Worm (Caenorhabditis elegans) whole organism, L1 larva: ENCODE data around the gene ptr-9.
A peak's percentile ranks its signal among the peaks of the same experiment; 100 is the strongest.

Experiments used
- C04F5.9 ChIP-seq: sonication (generic microtip); optimal IDR thresholded peaks from 2 replicates; lab custom pipeline; 2016; ENCODE audit warnings: missing genetic modification characterization, missing compliant biosample characterization
- C16A3.4 ChIP-seq: fragments of 150-350 bp; optimal IDR thresholded peaks from 2 replicates; lab custom pipeline; 2014; ENCODE audit warnings: missing biosample characterization, missing genetic modification characterization
- C34B4.2 ChIP-seq: sonication (generic microtip); optimal IDR thresholded peaks from 2 replicates; lab custom pipeline; 2017; ENCODE audit warnings: mild to moderate bottlenecking, missing genetic modification characterization, missing compliant biosample characterization
- aha-1 ChIP-seq: fragments of 150-350 bp; optimal IDR thresholded peaks from 2 replicates; lab custom pipeline; 2014; ENCODE audit warnings: missing biosample characterization, missing genetic modification characterization
- aly-2 ChIP-seq: fragments of 150-350 bp; optimal IDR thresholded peaks from 2 replicates; lab custom pipeline; 2014; ENCODE audit warnings: missing biosample characterization, missing genetic modification characterization
- ama-1 ChIP-seq: fragments of 150-350 bp; optimal IDR thresholded peaks from 2 replicates; lab custom pipeline; 2014
- blmp-1 ChIP-seq: fragments of 150-350 bp; optimal IDR thresholded peaks from 2 replicates; lab custom pipeline; 2014; ENCODE audit warnings: missing biosample characterization, missing genetic modification characterization
- ceh-63 ChIP-seq: fragments of 200-800 bp; sonication (Bioruptor generic); optimal IDR thresholded peaks from 2 replicates; lab custom pipeline; 2018; ENCODE audit warnings: mild to moderate bottlenecking, missing genetic modification characterization, missing compliant biosample characterization
- ceh-8 ChIP-seq: fragments of 200-800 bp; sonication (Bioruptor generic); optimal IDR thresholded peaks from 2 replicates; lab custom pipeline; 2018; ENCODE audit warnings: mild to moderate bottlenecking, missing genetic modification characterization, moderate library complexity, missing compliant biosample characterization
- ceh-82 ChIP-seq, 3 experiments: fragments of 150-350 bp in 1 of 3; sonication (generic microtip) in 2 of 3; optimal IDR thresholded peaks; 2 replicates each; lab custom pipeline; 2014 to 2017; ENCODE audit warnings: missing biosample characterization in 3 of 3, missing genetic modification characterization in 3 of 3
- ces-1 ChIP-seq: fragments of 150-350 bp; optimal IDR thresholded peaks from 2 replicates; lab custom pipeline; 2014; ENCODE audit warnings: missing biosample characterization, missing genetic modification reagents, missing genetic modification characterization
- dpl-1 ChIP-seq, 3 experiments: fragments of 150-350 bp in 2 of 3; sonication (generic microtip) in 1 of 3; optimal IDR thresholded peaks; 2 replicates each; lab custom pipeline; 2014 to 2017; ENCODE audit warnings: missing biosample characterization in 3 of 3, missing genetic modification characterization in 3 of 3, missing genetic modification reagents in 3 of 3
- efl-1 ChIP-seq, 4 experiments: fragments of 150-350 bp; optimal IDR thresholded peaks in 3 of 4; peaks in 1 of 4; 1 replicate in 1 of 4; 2 replicates in 3 of 4; lab custom pipeline; 2014; ENCODE audit warnings: missing biosample characterization in 2 of 4, missing genetic modification characterization in 2 of 4, missing genetic modification reagents in 2 of 4
- egl-27 ChIP-seq, 2 experiments: fragments of 150-350 bp in 1 of 2; sonication (generic microtip); optimal IDR thresholded peaks; 3 replicates each; lab custom pipeline; 2017 to 2018; ENCODE audit warnings: missing biosample characterization in 2 of 2, missing genetic modification characterization in 2 of 2, missing genetic modification reagents in 2 of 2
- elt-2 ChIP-seq: sonication (generic microtip); optimal IDR thresholded peaks from 2 replicates; lab custom pipeline; 2016; ENCODE audit warnings: missing genetic modification characterization, mild to moderate bottlenecking, inconsistent platforms, missing compliant biosample characterization, missing genetic modification reagents
- elt-3 ChIP-seq, 6 experiments: fragments of 150-350 bp in 1 of 6; sonication (generic microtip); optimal IDR thresholded peaks; 2 replicates each; lab custom pipeline; 2017 to 2018; ENCODE audit warnings: missing biosample characterization in 6 of 6, missing genetic modification characterization in 6 of 6, inconsistent platforms in 1 of 6
- ets-5 ChIP-seq: fragments of 200-800 bp; sonication (Bioruptor generic); IDR thresholded peaks from 2 replicates; pipeline ENCODE4 v1.3.6; 2022; ENCODE audit warnings: missing genetic modification characterization, missing compliant biosample characterization
- fkh-10 ChIP-seq: sonication (generic microtip); optimal IDR thresholded peaks from 2 replicates; lab custom pipeline; 2017; ENCODE audit warnings: missing biosample characterization, missing genetic modification reagents, missing genetic modification characterization
- fos-1 ChIP-seq: fragments of 150-350 bp; optimal IDR thresholded peaks from 2 replicates; lab custom pipeline; 2014; ENCODE audit warnings: missing biosample characterization, missing genetic modification characterization
- hlh-4 ChIP-seq: sonication (generic microtip); optimal IDR thresholded peaks from 2 replicates; lab custom pipeline; 2016; ENCODE audit warnings: mild to moderate bottlenecking, missing genetic modification characterization, missing compliant biosample characterization
- hpl-2 ChIP-seq: fragments of 150-350 bp; optimal IDR thresholded peaks from 2 replicates; lab custom pipeline; 2014; ENCODE audit warnings: missing biosample characterization, missing genetic modification reagents, missing genetic modification characterization
- irx-1 ChIP-seq: sonication (generic microtip); optimal IDR thresholded peaks from 2 replicates; lab custom pipeline; 2016; ENCODE audit warnings: missing genetic modification characterization, missing compliant biosample characterization
- jun-1 ChIP-seq: fragments of 150-350 bp; optimal IDR thresholded peaks from 2 replicates; lab custom pipeline; 2014; ENCODE audit warnings: missing biosample characterization, missing genetic modification reagents, missing genetic modification characterization
- lin-13 ChIP-seq: fragments of 150-350 bp; optimal IDR thresholded peaks from 2 replicates; lab custom pipeline; 2014; ENCODE audit warnings: missing biosample characterization, missing genetic modification reagents, missing genetic modification characterization
- lin-14 ChIP-seq: fragments of 200-800 bp; sonication (Bioruptor generic); optimal IDR thresholded peaks from 2 replicates; lab custom pipeline; 2018; ENCODE audit warnings: mild to moderate bottlenecking, missing genetic modification characterization, moderate library complexity, missing compliant biosample characterization
- lin-15B ChIP-seq: fragments of 150-350 bp; sonication (generic microtip); optimal IDR thresholded peaks from 3 replicates; lab custom pipeline; 2014; ENCODE audit warnings: missing biosample characterization, missing genetic modification characterization
- lin-35 ChIP-seq, 2 experiments: fragments of 150-350 bp; optimal IDR thresholded peaks; 2 replicates each; lab custom pipeline; 2014; ENCODE audit warnings: missing biosample characterization in 2 of 2, missing genetic modification characterization in 2 of 2, missing genetic modification reagents in 2 of 2
- lin-39 ChIP-seq: fragments of 150-350 bp; optimal IDR thresholded peaks from 2 replicates; lab custom pipeline; 2014; ENCODE audit warnings: missing biosample characterization, missing genetic modification reagents, missing genetic modification characterization
- lir-3 ChIP-seq: sonication (generic microtip); optimal IDR thresholded peaks from 2 replicates; lab custom pipeline; 2016; ENCODE audit warnings: mild to moderate bottlenecking, missing genetic modification characterization, moderate library complexity, missing compliant biosample characterization; ENCODE audit not compliant: poor library complexity
- mab-9 ChIP-seq: fragments of 200-800 bp; sonication (Bioruptor generic); IDR thresholded peaks from 2 replicates; pipeline ENCODE4 v1.3.6; 2022; ENCODE audit warnings: missing genetic modification reagents, missing genetic modification characterization, missing compliant biosample characterization
- mef-2 ChIP-seq: fragments of 150-350 bp; optimal IDR thresholded peaks from 2 replicates; lab custom pipeline; 2014; ENCODE audit warnings: missing biosample characterization, missing genetic modification characterization
- nhr-11 ChIP-seq: fragments of 150-350 bp; optimal IDR thresholded peaks from 2 replicates; lab custom pipeline; 2014; ENCODE audit warnings: missing biosample characterization, missing genetic modification characterization
- nhr-19 ChIP-seq: fragments of 200-800 bp; sonication (Bioruptor generic); conservative IDR thresholded peaks from 2 replicates; pipeline ENCODE4 v1.3.6; 2022; ENCODE audit warnings: missing genetic modification characterization, missing compliant biosample characterization
- nhr-20 ChIP-seq: sonication (generic microtip); optimal IDR thresholded peaks from 2 replicates; lab custom pipeline; 2016; ENCODE audit warnings: mild to moderate bottlenecking, missing genetic modification characterization, missing compliant biosample characterization
- nhr-28 ChIP-seq: fragments of 150-350 bp; optimal IDR thresholded peaks from 2 replicates; lab custom pipeline; 2014; ENCODE audit warnings: missing biosample characterization, missing genetic modification characterization
- nhr-71 ChIP-seq: sonication (generic microtip); optimal IDR thresholded peaks from 2 replicates; lab custom pipeline; 2016; ENCODE audit warnings: mild to moderate bottlenecking, missing genetic modification characterization, moderate library complexity, missing compliant biosample characterization
- nhr-77 ChIP-seq: fragments of 150-350 bp; optimal IDR thresholded peaks from 2 replicates; lab custom pipeline; 2014; ENCODE audit warnings: missing biosample characterization, missing genetic modification characterization
- nhr-84 ChIP-seq: sonication (generic microtip); optimal IDR thresholded peaks from 2 replicates; lab custom pipeline; 2017; ENCODE audit warnings: missing biosample characterization, missing genetic modification characterization
- nhr-85 ChIP-seq: sonication (generic microtip); peaks from one replicate; lab custom pipeline; 2016; ENCODE audit warnings: missing genetic modification characterization, inconsistent platforms, missing compliant biosample characterization
- nhr-90 ChIP-seq: sonication (generic microtip); optimal IDR thresholded peaks from 2 replicates; lab custom pipeline; 2016; ENCODE audit warnings: mild to moderate bottlenecking, missing genetic modification characterization, missing compliant biosample characterization; ENCODE audit not compliant: poor library complexity
- pag-3 ChIP-seq: sonication (generic microtip); optimal IDR thresholded peaks from 2 replicates; lab custom pipeline; 2017; ENCODE audit warnings: missing genetic modification characterization, mild to moderate bottlenecking, missing compliant biosample characterization, antibody characterized with exemption, borderline replicate concordance; ENCODE audit not compliant: insufficient read depth
- skn-1 ChIP-seq: fragments of 150-350 bp; optimal IDR thresholded peaks from 2 replicates; lab custom pipeline; 2014; ENCODE audit warnings: missing biosample characterization, missing genetic modification characterization
- sptf-1 ChIP-seq: fragments of 150-350 bp; optimal IDR thresholded peaks from 2 replicates; lab custom pipeline; 2014; ENCODE audit warnings: missing biosample characterization, missing genetic modification characterization
- sup-37 ChIP-seq: fragments of 200-800 bp; sonication (Bioruptor generic); optimal IDR thresholded peaks from 2 replicates; lab custom pipeline; 2018; ENCODE audit warnings: mild to moderate bottlenecking, missing genetic modification characterization, missing compliant biosample characterization
- swsn-7 ChIP-seq: sonication (generic microtip); optimal IDR thresholded peaks from 2 replicates; lab custom pipeline; 2016; ENCODE audit warnings: missing genetic modification characterization, missing compliant biosample characterization
- tbx-2 ChIP-seq: sonication (generic microtip); optimal IDR thresholded peaks from 2 replicates; lab custom pipeline; 2016; ENCODE audit warnings: missing genetic modification characterization, missing compliant biosample characterization
- unc-30 ChIP-seq: sonication (generic microtip); optimal IDR thresholded peaks from 2 replicates; lab custom pipeline; 2017; ENCODE audit warnings: missing biosample characterization, missing genetic modification characterization
- unc-62 ChIP-seq: fragments of 150-350 bp; optimal IDR thresholded peaks from 2 replicates; lab custom pipeline; 2014; ENCODE audit warnings: missing biosample characterization, missing genetic modification reagents, missing genetic modification characterization
- unc-86 ChIP-seq: sonication (generic microtip); optimal IDR thresholded peaks from 2 replicates; lab custom pipeline; 2016; ENCODE audit warnings: missing genetic modification characterization, missing compliant biosample characterization
- unc-98 ChIP-seq: fragments of 200-800 bp; sonication (Bioruptor generic); IDR thresholded peaks from 2 replicates; pipeline ENCODE4 v1.3.6; 2022; ENCODE audit warnings: missing genetic modification characterization, missing compliant biosample characterization
- xbp-1 ChIP-seq: sonication (generic microtip); optimal IDR thresholded peaks from 2 replicates; lab custom pipeline; 2016; ENCODE audit warnings: missing genetic modification characterization, missing compliant biosample characterization
- zag-1 ChIP-seq: fragments of 150-350 bp; optimal IDR thresholded peaks from 2 replicates; lab custom pipeline; 2014; ENCODE audit warnings: missing biosample characterization, missing genetic modification characterization
- zip-4 ChIP-seq: fragments of 200-800 bp; sonication (Bioruptor generic); optimal IDR thresholded peaks from 2 replicates; lab custom pipeline; 2018; ENCODE audit warnings: mild to moderate bottlenecking, missing genetic modification characterization, moderate library complexity, missing compliant biosample characterization
- ztf-4 ChIP-seq: fragments of 150-350 bp; optimal IDR thresholded peaks from 2 replicates; lab custom pipeline; 2014; ENCODE audit warnings: missing biosample characterization, missing genetic modification characterization

Gene ptr-9

DNA sequence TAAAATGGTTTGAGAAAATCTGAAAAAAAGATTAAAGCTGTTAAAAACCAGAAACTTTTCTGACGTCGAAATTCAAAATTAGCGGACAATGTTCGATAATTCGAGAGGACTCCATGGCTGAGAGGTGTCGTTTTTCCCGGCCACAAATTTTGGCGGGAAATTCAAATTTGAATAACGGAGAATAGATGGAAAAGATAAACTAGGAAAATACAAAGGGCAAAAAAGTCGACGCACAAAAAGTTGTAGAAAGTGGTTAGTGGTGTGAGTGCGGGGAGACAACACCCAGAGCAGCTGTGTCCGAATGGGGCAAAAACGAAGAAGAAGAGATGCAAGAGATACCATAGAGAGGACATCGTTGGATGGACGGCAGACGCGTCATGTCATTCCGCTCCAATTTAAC is 29.6 kb upstream of the ptr-9 start, which contains the start of gene cls-3:
Gene cls-3 (minus strand): TSS at position 19 of the 400 bp plus-strand sequence.
- TF ChIP-seq nhr-84 (tag; lab: Kevin White, UChicago) (no peak), pag-3 (tag; lab: Kevin White, UChicago) (no peak), C04F5.9 (tag; lab: Kevin White, UChicago) (no peak), swsn-7 (peak; percentile 50), hpl-2 (GFP tag; lab: Kevin White, UChicago) (no peak), unc-30 (tag; lab: Kevin White, UChicago) (no peak), sptf-1 (tag; lab: Kevin White, UChicago) (no peak), lin-15B (tag; lab: Kevin White, UChicago) (no peak), nhr-85 (tag; lab: Kevin White, UChicago) (peak; percentile 84), lin-39 (peak; percentile 26), C34B4.2 (tag; lab: Kevin White, UChicago) (no peak), aly-2 (tag; lab: Kevin White, UChicago) (no peak), ces-1 (GFP tag; lab: Kevin White, UChicago) (no peak), dpl-1 (GFP tag; optimal IDR thresholded peaks at IDR 0.05; lab: Kevin White, UChicago) (peak; percentile 88 to 92 (median 90)), lir-3 (tag; lab: Kevin White, UChicago) (peak; percentile 65), lin-35 (GFP tag; optimal IDR thresholded peaks at IDR 0.05; lab: Kevin White, UChicago) (peak; percentile 88 to 92), hlh-4 (tag; lab: Kevin White, UChicago) (no peak), ceh-82 (tag; optimal IDR thresholded peaks at IDR 0.05; lab: Kevin White, UChicago) (no peak), elt-2 (no peak), unc-98 (no peak), efl-1 (optimal IDR thresholded peaks at IDR 0.05; lab: Kevin White, UChicago) (peak; percentile 94 to 96), efl-1 (GFP tag; optimal IDR thresholded peaks at IDR 0.05 in 1 of 2; lab: Kevin White, UChicago) (peak; percentile 88 to 99), irx-1 (tag; lab: Kevin White, UChicago) (peak; percentile 33), fos-1 (tag; lab: Kevin White, UChicago) (no peak), unc-86 (no peak), tbx-2 (tag; lab: Kevin White, UChicago) (peak; percentile 25), zag-1 (tag; lab: Kevin White, UChicago) (no peak), ets-5 (no peak), fkh-10 (GFP tag; lab: Kevin White, UChicago) (no peak), C16A3.4 (tag; lab: Kevin White, UChicago) (peak; percentile 56), jun-1 (tag; lab: Kevin White, UChicago) (no peak), lin-14 (peak; percentile 68), xbp-1 (peak; percentile 45), sup-37 (no peak), nhr-19 (GFP tag; lab: Robert Waterston, UW) (peak; percentile 53), unc-62 (no peak), aha-1 (tag; lab: Kevin White, UChicago) (no peak), ceh-63 (GFP tag; lab: Kevin White, UChicago) (no peak), elt-3 (tag; optimal IDR thresholded peaks at IDR 0.05; lab: Kevin White, UChicago) (no peak), ama-1 (lab: Kevin White, UChicago) (no peak), mab-9 (GFP tag; lab: Robert Waterston, UW) (no peak), ceh-8 (GFP tag; lab: Kevin White, UChicago) (peak; percentile 52), mef-2 (tag; lab: Kevin White, UChicago) (no peak), egl-27 (tag; optimal IDR thresholded peaks at IDR 0.05; lab: Kevin White, UChicago) (no peak), nhr-71 (tag; lab: Kevin White, UChicago) (peak; percentile 81), nhr-77 (tag; lab: Kevin White, UChicago) (no peak), nhr-90 (tag; lab: Kevin White, UChicago) (peak; percentile 47), lin-13 (peak; percentile 59), ztf-4 (tag; lab: Kevin White, UChicago) (no peak), blmp-1 (tag; lab: Kevin White, UChicago) (no peak), nhr-28 (tag; lab: Kevin White, UChicago) (no peak), zip-4 (no peak), skn-1 (tag; lab: Kevin White, UChicago) (no peak), nhr-20 (tag; lab: Kevin White, UChicago) (peak; percentile 43), nhr-11 (tag; lab: Kevin White, UChicago) (no peak)
